Worm (Caenorhabditis elegans): ENCODE measurements around the gene fipr-7.

The fipr-7 gene

DNA sequence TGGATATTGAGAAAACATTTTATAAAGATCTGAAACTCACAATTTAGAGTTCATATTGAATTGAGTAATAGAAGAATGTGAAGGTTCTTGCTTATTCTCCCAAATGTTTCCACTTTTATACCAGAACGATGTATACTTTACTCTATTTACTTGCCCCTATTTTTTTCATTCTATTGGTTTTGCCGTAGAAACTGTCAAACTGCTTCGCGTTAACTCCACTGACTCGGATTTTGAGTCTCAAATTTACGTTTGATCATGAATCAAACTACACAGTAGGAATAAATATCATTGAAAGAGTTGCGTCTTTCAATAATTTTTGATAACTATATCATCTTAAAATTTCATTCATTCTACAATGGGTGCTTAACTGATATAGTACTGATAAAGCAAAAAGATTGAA, 10.2 kb downstream of the fipr-7 start, which contains the start of gene fipr-8:
Gene fipr-8, minus strand, starts transcription at position 101 of the 400 bp plus-strand sequence.
- TF ChIP-seq unc-120 (tag; optimal IDR thresholded peaks at IDR 0.05; ENCODE audit: poor library complexity, severe bottlenecking) (no peak), nhr-28 (tag; optimal IDR thresholded peaks at IDR 0.05) (no peak), elt-1 (tag; optimal IDR thresholded peaks at IDR 0.05; ENCODE audit: borderline replicate concordance, insufficient read depth) (no peak), zip-8 (tag; optimal IDR thresholded peaks at IDR 0.05) (no peak), mep-1 (tag; optimal IDR thresholded peaks at IDR 0.05) (no peak), nhr-2 (tag; optimal IDR thresholded peaks at IDR 0.05) (no peak), drap-1 (GFP tag; optimal IDR thresholded peaks at IDR 0.05) (no peak), mab-5 (tag; optimal IDR thresholded peaks at IDR 0.05) (no peak), ceh-43 (GFP tag; optimal IDR thresholded peaks at IDR 0.05) (no peak), flh-1 (GFP tag; optimal IDR thresholded peaks at IDR 0.05) (no peak), nhr-76 (tag; optimal IDR thresholded peaks at IDR 0.05) (no peak), ham-2 (GFP tag; optimal IDR thresholded peaks at IDR 0.05) (no peak), lin-13 (tag; optimal IDR thresholded peaks at IDR 0.05) (no peak), lsy-2 (tag; optimal IDR thresholded peaks at IDR 0.05) (no peak), bed-3 (GFP tag; optimal IDR thresholded peaks at IDR 0.05) (no peak)

DNA sequence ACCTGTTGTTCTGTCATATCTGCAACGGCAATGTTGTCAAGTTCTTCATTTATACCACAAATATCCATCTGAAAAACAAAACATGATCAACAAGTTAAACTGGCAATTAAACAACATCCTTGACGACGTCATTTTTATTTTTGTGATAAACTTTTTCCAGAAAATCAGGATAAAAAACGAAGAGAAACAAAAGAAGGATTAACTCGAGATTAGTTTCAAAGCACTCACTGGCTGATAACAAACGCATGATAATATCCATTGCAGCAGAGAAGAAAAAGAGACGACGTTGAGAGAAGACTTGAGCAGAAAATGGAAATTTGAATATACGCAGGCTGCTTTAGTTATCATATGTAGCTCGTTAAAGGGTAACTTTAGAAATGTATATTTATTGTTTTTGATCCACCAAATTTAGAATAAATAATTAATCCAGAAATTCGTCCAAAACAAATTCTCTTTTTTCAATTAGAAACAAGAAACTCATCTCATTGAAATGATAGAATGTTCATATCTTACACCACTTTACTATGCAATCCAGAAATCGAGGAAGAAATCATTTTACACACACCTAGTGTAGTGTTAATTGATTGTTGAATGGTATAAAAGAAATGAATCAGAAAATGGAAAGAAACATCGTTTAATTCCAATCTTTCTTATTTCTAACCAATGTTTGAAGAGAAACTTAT, 11.6 kb downstream of the fipr-7 start, which contains the start of the genes C12D8.21 and col-148:
Gene C12D8.21, minus strand, starts transcription at position 68 of the 683 bp plus-strand sequence.
Gene col-148, plus strand, starts transcription at position 633 of the 683 bp plus-strand sequence.
- TF ChIP-seq nhr-76 (tag; optimal IDR thresholded peaks at IDR 0.05) (no peak), nhr-237 (tag; optimal IDR thresholded peaks at IDR 0.05) (no peak), cnd-1 (tag; optimal IDR thresholded peaks at IDR 0.05) (no peak), nhr-28 (tag; optimal IDR thresholded peaks at IDR 0.05) (no peak), ceh-43 (GFP tag; optimal IDR thresholded peaks at IDR 0.05) (no peak), flh-1 (GFP tag; optimal IDR thresholded peaks at IDR 0.05) (no peak), elt-1 (tag; optimal IDR thresholded peaks at IDR 0.05; ENCODE audit: borderline replicate concordance, insufficient read depth) (no peak), ces-1 (GFP tag; optimal IDR thresholded peaks at IDR 0.05) (no peak)

- TF ChIP-seq flh-1 (GFP tag; optimal IDR thresholded peaks at IDR 0.05) (no peak), lin-32 (GFP tag; optimal IDR thresholded peaks at IDR 0.05) (no peak)
These were observed 13.5 kb downstream of the fipr-7 start, which contains the start of gene C12D8.9 for ce11 chrV:10243105-10243504. Gene C12D8.9 (minus strand): TSS chrV:10243205.

ce11 chrV:10244018-10244720, 14.5 kb downstream of the fipr-7 start:
- TF ChIP-seq elt-1 (tag; optimal IDR thresholded peaks at IDR 0.05; ENCODE audit: borderline replicate concordance, insufficient read depth): peak; percentile 54
- no peak for TF ChIP-seq unc-39 (tag; optimal IDR thresholded peaks at IDR 0.05)

DNA sequence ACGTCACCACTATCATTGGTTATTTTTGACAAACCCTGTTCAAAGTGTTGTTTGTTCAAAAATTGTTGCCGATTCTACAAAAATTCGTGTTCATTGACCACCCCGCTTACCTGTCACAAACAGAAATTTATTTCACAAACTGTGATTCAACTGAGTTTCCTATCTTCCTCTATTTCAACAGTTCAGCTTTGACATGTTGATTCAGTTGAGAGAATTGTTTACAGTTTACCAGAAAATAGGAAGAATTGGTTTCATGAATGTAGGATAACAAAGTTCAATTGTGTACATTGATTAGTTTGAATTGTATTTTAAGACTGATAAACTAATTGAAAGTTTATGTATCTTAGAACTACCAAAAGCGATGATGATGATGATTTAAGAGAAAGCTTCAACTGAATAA, 16.0 kb downstream of the fipr-7 start:
- TF ChIP-seq nhr-2 (tag; optimal IDR thresholded peaks at IDR 0.05): no peak
- no peak for TF ChIP-seq lin-32 (GFP tag; optimal IDR thresholded peaks at IDR 0.05)
- no peak for TF ChIP-seq nhr-237 (tag; optimal IDR thresholded peaks at IDR 0.05)
- no peak for TF ChIP-seq ceh-43 (GFP tag; optimal IDR thresholded peaks at IDR 0.05)
- TF ChIP-seq sem-2 (GFP tag; optimal IDR thresholded peaks at IDR 0.05): no peak
- no peak for TF ChIP-seq lin-13 (tag; optimal IDR thresholded peaks at IDR 0.05)
- TF ChIP-seq nhr-28 (tag; optimal IDR thresholded peaks at IDR 0.05): no peak
- TF ChIP-seq zip-8 (tag; optimal IDR thresholded peaks at IDR 0.05): no peak
- no peak for TF ChIP-seq nhr-12 (tag; optimal IDR thresholded peaks at IDR 0.05)

ce11 chrV:10246443-10246885, 16.8 kb downstream of the fipr-7 start:
- TF ChIP-seq ces-1 (GFP tag; optimal IDR thresholded peaks at IDR 0.05) (peak; percentile 2), blmp-1 (tag; optimal IDR thresholded peaks at IDR 0.05) (no peak)

DNA sequence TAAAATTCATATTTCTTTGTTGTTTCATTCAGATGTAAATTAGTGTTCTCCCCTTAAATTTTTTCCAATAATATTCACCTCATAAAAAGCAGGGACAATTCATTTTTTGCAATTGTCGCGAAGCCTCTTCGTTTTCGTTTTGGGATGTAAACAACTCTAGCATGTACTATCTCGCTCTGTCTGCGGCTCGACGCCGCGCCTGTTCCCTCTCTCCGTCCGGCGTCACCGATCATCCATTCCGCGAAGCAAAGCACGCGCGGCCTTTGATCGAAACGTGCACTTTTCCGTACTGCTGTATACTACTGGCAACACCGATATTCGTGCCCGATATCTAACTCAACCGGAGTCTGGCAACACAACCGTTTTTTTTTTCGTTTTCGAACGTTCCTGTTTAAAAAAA, 17.3 kb downstream of the fipr-7 start:
- no peak for TF ChIP-seq drap-1 (GFP tag; optimal IDR thresholded peaks at IDR 0.05)
- peak; percentile 75 for TF ChIP-seq pha-4 (tag; optimal IDR thresholded peaks at IDR 0.05)
- no peak for TF ChIP-seq sptf-1 (tag; optimal IDR thresholded peaks at IDR 0.05)
- TF ChIP-seq ces-1 (GFP tag; optimal IDR thresholded peaks at IDR 0.05): no peak
- no peak for TF ChIP-seq mab-5 (tag; optimal IDR thresholded peaks at IDR 0.05)
